Fruit fly (Drosophila melanogaster): ENCODE data around the gene CG2701.
A peak's percentile ranks its signal among the peaks of the same experiment; 100 is the strongest.

Gene CG2701

dm6 chrX:2743020-2743419, 22.9 kb upstream of the CG2701 start (continued):
- TF ChIP-seq knrl (GFP tag; IDR thresholded peaks at IDR 0.05; ENCODE audit: partially characterized antibody), result no peak
- peak; percentile 59 for TF ChIP-seq CG10654 (GFP tag; optimal IDR thresholded peaks at IDR 0.05)
- TF ChIP-seq bsh (GFP tag; optimal IDR thresholded peaks at IDR 0.05), result peak in 1 of 2 experiments; percentile 48
- no peak for TF ChIP-seq Nf-YC (tag; optimal IDR thresholded peaks at IDR 0.05)
- no peak for TF ChIP-seq pan (optimal IDR thresholded peaks at IDR 0.05)
- peak in 1 of 2 experiments; percentile 93 for TF ChIP-seq pan (GFP tag; optimal IDR thresholded peaks at IDR 0.05 in 1 of 2, IDR thresholded peaks at IDR 0.05 in 1 of 2)
- TF ChIP-seq CG6689 (GFP tag; IDR thresholded peaks at IDR 0.05), result peak; percentile 84
- TF ChIP-seq chm (GFP tag; IDR thresholded peaks at IDR 0.05), result peak; percentile 56; the same call in 1 of the 2 replicates
- TF ChIP-seq fd64A (GFP tag; optimal IDR thresholded peaks at IDR 0.05), result no peak
- TF ChIP-seq CG16779 (GFP tag; IDR thresholded peaks at IDR 0.05), result peak; percentile 83
- TF ChIP-seq Dip2 (GFP tag; IDR thresholded peaks at IDR 0.05), result peak; percentile 10; the same call in 1 of the 2 replicates
- no peak for TF ChIP-seq ro (GFP tag; IDR thresholded peaks at IDR 0.05)
- peak; percentile 83 for TF ChIP-seq HLH54F (GFP tag; optimal IDR thresholded peaks at IDR 0.05)
- peak; percentile 72 for TF ChIP-seq CG30403 (GFP tag; optimal IDR thresholded peaks at IDR 0.05)
- TF ChIP-seq CG9817 (tag; optimal IDR thresholded peaks at IDR 0.05), result peak; percentile 69
- TF ChIP-seq CG14965 (GFP tag; optimal IDR thresholded peaks at IDR 0.05; ENCODE audit: borderline replicate concordance), result no peak
- TF ChIP-seq jing (GFP tag; optimal IDR thresholded peaks at IDR 0.05), result no peak
- TF ChIP-seq CG10209 (GFP tag; optimal IDR thresholded peaks at IDR 0.05), result peak; percentile 81
- peak; percentile 72; the same call in 1 of the 2 replicates for TF ChIP-seq bowl (GFP tag; IDR thresholded peaks at IDR 0.05)
- peak; percentile 73 for TF ChIP-seq grau (tag; optimal IDR thresholded peaks at IDR 0.05)
- TF ChIP-seq Ets65A (GFP tag), result peak; percentile 63
- TF ChIP-seq CG2129 (GFP tag; IDR thresholded peaks at IDR 0.05; ENCODE audit: partially characterized antibody), result no peak
- peak; percentile 90 for TF ChIP-seq CG3847 (GFP tag; IDR thresholded peaks at IDR 0.05)
- peak; percentile 89 for TF ChIP-seq CG11247 (GFP tag; IDR thresholded peaks at IDR 0.05)
- peak; percentile 49 for TF ChIP-seq Usf (GFP tag; optimal IDR thresholded peaks at IDR 0.05)
- TF ChIP-seq CG15479 (GFP tag; optimal IDR thresholded peaks at IDR 0.05), result no peak
- no peak for TF ChIP-seq sqz (GFP tag; optimal IDR thresholded peaks at IDR 0.05)
- peak; percentile 56 for TF ChIP-seq gcm2 (GFP tag; optimal IDR thresholded peaks at IDR 0.05)
- no peak for TF ChIP-seq CG2202 (tag; optimal IDR thresholded peaks at IDR 0.05)
- TF ChIP-seq MTF-1 (GFP tag; optimal IDR thresholded peaks at IDR 0.05; ENCODE audit: borderline replicate concordance), result peak; percentile 15
- no peak for TF ChIP-seq HLHmδ (GFP tag; optimal IDR thresholded peaks at IDR 0.05)
- peak; percentile 86 for TF ChIP-seq CG3281 (GFP tag; optimal IDR thresholded peaks at IDR 0.05)
- TF ChIP-seq CG1024 (GFP tag; IDR thresholded peaks at IDR 0.05), result peak; percentile 37; the same call in 1 of the 2 replicates
- TF ChIP-seq CG11456 (GFP tag; IDR thresholded peaks at IDR 0.05), result peak; percentile 90
- TF ChIP-seq Hey (tag; optimal IDR thresholded peaks at IDR 0.05), result peak; percentile 29
- TF ChIP-seq CG1603 (tag; optimal IDR thresholded peaks at IDR 0.05), result peak; percentile 20
- TF ChIP-seq sens (GFP tag), result peak; percentile 91
- peak; percentile 80 for TF ChIP-seq CG11504 (tag; optimal IDR thresholded peaks at IDR 0.05)
- peak; percentile 95 for TF ChIP-seq Taf1 (GFP tag; IDR thresholded peaks at IDR 0.05)
- TF ChIP-seq Atf-2 (GFP tag; optimal IDR thresholded peaks at IDR 0.05), result peak; percentile 56
- TF ChIP-seq Jarid2 (GFP tag; optimal IDR thresholded peaks at IDR 0.05), result no peak
- peak; percentile 86 for TF ChIP-seq NFAT (GFP tag; IDR thresholded peaks at IDR 0.05)
- no peak for TF ChIP-seq gfzf (GFP tag; optimal IDR thresholded peaks at IDR 0.05)
- peak; percentile 60; the same call in 2 of the 3 replicates for TF ChIP-seq CG17361 (GFP tag; IDR thresholded peaks at IDR 0.05)
- no peak for TF ChIP-seq D19A (tag; optimal IDR thresholded peaks at IDR 0.05)
- peak; percentile 42 for TF ChIP-seq sima (GFP tag; optimal IDR thresholded peaks at IDR 0.05)
- peak; percentile 53 for TF ChIP-seq pb (GFP tag; optimal IDR thresholded peaks at IDR 0.05)
- no peak for TF ChIP-seq YL-1 (GFP tag; optimal IDR thresholded peaks at IDR 0.05)
- no peak for TF ChIP-seq CG34224 (GFP tag; IDR thresholded peaks at IDR 0.05; ENCODE audit: partially characterized antibody)
- peak; percentile 72; the same call in 1 of the 2 replicates for TF ChIP-seq sens-2 (GFP tag; IDR thresholded peaks at IDR 0.05)
- peak; percentile 79 for TF ChIP-seq Oli (tag; optimal IDR thresholded peaks at IDR 0.05)

Measured in whole organism, embryonic.